Worm (Caenorhabditis elegans) whole organism, young adult: ENCODE results near the gene fard-1.

Experiments used
- F37B4.10 ChIP-seq: fragments of 200-800 bp; sonication (Bioruptor generic); IDR thresholded peaks from 2 replicates; pipeline ENCODE4 v1.3.6; 2022; ENCODE audit warnings: missing genetic modification characterization, missing compliant biosample characterization
- dpl-1 ChIP-seq: fragments of 150-350 bp; optimal IDR thresholded peaks from 2 replicates; lab custom pipeline; 2014; ENCODE audit warnings: missing biosample characterization, missing genetic modification reagents, missing genetic modification characterization
- madf-8 ChIP-seq: fragments of 200-800 bp; sonication (Bioruptor generic); conservative IDR thresholded peaks from 2 replicates; pipeline ENCODE4 v1.3.6; 2022; ENCODE audit warnings: missing genetic modification reagents, missing genetic modification characterization, missing compliant biosample characterization
- nfya-1 ChIP-seq: sonication (generic microtip); optimal IDR thresholded peaks from 2 replicates; lab custom pipeline; 2017; ENCODE audit warnings: antibody characterized with exemption, missing compliant biosample characterization, missing genetic modification characterization, borderline replicate concordance; ENCODE audit not compliant: insufficient read depth
- nhr-90 ChIP-seq: sonication (generic microtip); optimal IDR thresholded peaks from 2 replicates; lab custom pipeline; 2016; ENCODE audit warnings: missing genotype, mild to moderate bottlenecking, missing genetic modification characterization, missing compliant biosample characterization
- zfh-2 ChIP-seq: fragments of 200-800 bp; sonication (Bioruptor generic); conservative IDR thresholded peaks from 2 replicates; pipeline ENCODE4 v1.3.6; 2022; ENCODE audit warnings: missing genetic modification reagents, missing genetic modification characterization, missing compliant biosample characterization

DNA sequence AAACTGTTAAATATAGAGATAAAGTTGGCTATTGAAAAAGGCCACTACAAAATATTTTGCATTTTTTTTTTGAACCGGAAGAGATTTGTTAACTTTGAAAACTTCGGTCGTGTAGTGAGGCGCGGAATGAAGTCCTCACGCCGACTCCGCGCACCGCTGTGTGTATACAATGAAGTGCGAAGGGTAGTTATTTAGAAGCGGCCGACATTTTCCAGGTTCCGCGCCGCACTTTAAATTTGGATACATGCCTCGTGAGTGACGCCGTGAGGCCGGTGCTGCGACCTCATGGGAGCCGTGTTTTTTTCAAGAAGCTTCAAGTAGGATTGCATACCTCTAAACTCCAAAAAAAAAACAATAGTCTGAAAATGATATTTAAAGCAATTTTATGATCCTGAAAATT is 41.3 kb upstream of the fard-1 start:
- TF ChIP-seq dpl-1 (GFP tag; lab: Kevin White, UChicago) (no peak), nhr-90 (tag; lab: Kevin White, UChicago) (no peak), nfya-1 (tag; lab: Kevin White, UChicago) (no peak), zfh-2 (no peak), F37B4.10 (no peak), madf-8 (GFP tag; lab: Robert Waterston, UW) (no peak)
